Worm (Caenorhabditis elegans): ENCODE results near the gene F55G11.1.

Gene F55G11.1

DNA sequence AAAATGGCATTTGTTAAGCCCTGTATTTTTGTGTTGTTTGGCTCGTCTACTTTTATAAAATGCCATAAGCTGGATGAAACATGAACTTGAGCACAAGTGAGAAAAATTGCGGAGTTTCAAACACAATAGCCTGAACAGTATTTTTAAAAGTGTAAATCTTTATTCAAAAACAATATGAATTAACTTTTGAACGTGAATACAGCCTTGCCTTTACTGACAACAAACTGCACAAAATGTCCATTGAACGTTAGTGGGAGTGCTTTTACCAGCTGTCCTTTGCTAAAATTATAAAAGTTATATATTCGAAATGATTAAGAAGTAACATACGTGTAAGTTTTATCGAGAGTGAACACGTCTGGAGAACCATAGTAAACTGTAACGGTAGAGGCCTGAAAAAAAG lies 20.9 kb upstream of the F55G11.1 start:
- no peak for TF ChIP-seq nhr-12 (tag; optimal IDR thresholded peaks at IDR 0.05)
- no peak for TF ChIP-seq unc-30 (tag; optimal IDR thresholded peaks at IDR 0.05)
- TF ChIP-seq lir-3 (tag; optimal IDR thresholded peaks at IDR 0.05; ENCODE audit: poor library complexity) = no peak
- TF ChIP-seq C34B4.2 (tag; optimal IDR thresholded peaks at IDR 0.05) = no peak
- TF ChIP-seq sup-37 (GFP tag; optimal IDR thresholded peaks at IDR 0.05) = no peak
- no peak for TF ChIP-seq mdl-1 (tag; optimal IDR thresholded peaks at IDR 0.05)
- TF ChIP-seq zip-4 (GFP tag; optimal IDR thresholded peaks at IDR 0.05) = no peak
- TF ChIP-seq Y116A8C.19 (tag; optimal IDR thresholded peaks at IDR 0.05; ENCODE audit: borderline replicate concordance) = no peak
- no peak for TF ChIP-seq nhr-71 (tag; optimal IDR thresholded peaks at IDR 0.05)
- TF ChIP-seq ztf-4 (tag; optimal IDR thresholded peaks at IDR 0.05) = no peak
- no peak for TF ChIP-seq nhr-84 (tag; optimal IDR thresholded peaks at IDR 0.05)
- TF ChIP-seq egl-13 (tag; optimal IDR thresholded peaks at IDR 0.05) = no peak
- TF ChIP-seq C16A3.4 (tag; optimal IDR thresholded peaks at IDR 0.05) = no peak
- no peak for TF ChIP-seq pax-3 (tag; optimal IDR thresholded peaks at IDR 0.05)
- TF ChIP-seq unc-86 (tag; optimal IDR thresholded peaks at IDR 0.05) = no peak
- no peak for TF ChIP-seq pag-3 (tag; optimal IDR thresholded peaks at IDR 0.05; ENCODE audit: borderline replicate concordance, insufficient read depth)
- no peak for TF ChIP-seq efl-3 (GFP tag; optimal IDR thresholded peaks at IDR 0.05)
- no peak for TF ChIP-seq egl-27 (tag; optimal IDR thresholded peaks at IDR 0.05)
- TF ChIP-seq hlh-4 (tag; optimal IDR thresholded peaks at IDR 0.05) = no peak
- TF ChIP-seq isw-1 (GFP tag; IDR thresholded peaks at IDR 0.05) = no peak

DNA sequence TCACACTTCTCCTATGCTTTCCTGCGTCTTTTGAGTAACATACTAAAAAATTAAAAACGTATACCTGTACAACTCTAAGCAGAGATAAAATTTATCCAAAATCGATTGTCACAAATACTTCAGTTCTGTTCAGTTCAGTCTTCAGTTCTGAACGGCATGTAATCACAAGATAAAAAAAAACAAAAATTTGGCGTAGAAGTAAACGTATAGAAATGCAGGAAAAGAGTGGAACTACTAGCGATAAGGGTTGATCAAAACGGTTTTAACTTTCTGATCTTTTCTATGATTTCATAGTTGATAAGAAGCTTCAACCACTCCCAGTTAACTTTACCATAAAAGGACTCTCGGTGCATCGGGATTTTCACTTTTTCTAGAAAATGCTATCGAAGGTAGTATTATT lies 18.7 kb upstream of the F55G11.1 start, which contains the start of gene dod-22:
TSS of gene dod-22 (plus strand) at position 301 of the 400 bp plus-strand sequence.
- TF ChIP-seq lin-14 (GFP tag; optimal IDR thresholded peaks at IDR 0.05) (no peak), ceh-82 (tag; optimal IDR thresholded peaks at IDR 0.05) (no peak), sox-4 (tag; optimal IDR thresholded peaks at IDR 0.05) (no peak), vab-15 (tag; optimal IDR thresholded peaks at IDR 0.05) (no peak), mdl-1 (tag; optimal IDR thresholded peaks at IDR 0.05) (no peak), aly-2 (tag; optimal IDR thresholded peaks at IDR 0.05) (no peak), efl-3 (GFP tag; optimal IDR thresholded peaks at IDR 0.05) (no peak), unc-130 (tag; optimal IDR thresholded peaks at IDR 0.05) (no peak), egl-27 (tag; optimal IDR thresholded peaks at IDR 0.05) (no peak), nhr-12 (tag; optimal IDR thresholded peaks at IDR 0.05) (no peak), mep-1 (tag; optimal IDR thresholded peaks at IDR 0.05) (no peak), pag-3 (tag; optimal IDR thresholded peaks at IDR 0.05; ENCODE audit: borderline replicate concordance, insufficient read depth) (no peak), elt-3 (tag; optimal IDR thresholded peaks at IDR 0.05) (no peak), F16B12.6 (tag; optimal IDR thresholded peaks at IDR 0.05) (no peak), elt-2 (tag; optimal IDR thresholded peaks at IDR 0.05) (no peak), ztf-4 (tag; optimal IDR thresholded peaks at IDR 0.05) (no peak), mef-2 (tag; optimal IDR thresholded peaks at IDR 0.05) (no peak)

DNA sequence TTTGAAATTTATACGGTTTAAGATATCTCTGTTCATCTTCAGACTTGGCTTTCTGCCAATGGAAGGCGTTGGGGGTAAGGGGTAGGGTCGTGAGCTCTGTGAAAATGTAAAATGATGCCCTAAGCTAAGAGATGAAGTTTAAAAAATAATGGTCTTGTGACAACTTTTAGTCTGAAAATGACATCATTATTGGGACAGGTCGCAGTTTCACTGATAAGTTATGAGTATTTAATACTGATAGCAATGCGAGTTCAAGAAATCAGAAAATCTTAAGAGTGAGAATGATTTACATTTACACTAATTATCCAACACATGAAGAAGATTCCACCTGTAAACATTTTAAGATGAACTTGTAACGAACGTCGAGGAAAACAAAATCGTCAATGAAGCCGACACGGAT lies 18.3 kb upstream of the F55G11.1 start:
- TF ChIP-seq efl-1 (optimal IDR thresholded peaks at IDR 0.05) = no peak
- peak in 1 of 2 experiments; percentile 15 for TF ChIP-seq efl-1 (GFP tag; optimal IDR thresholded peaks at IDR 0.05 in 1 of 2)
- peak; percentile 74 for TF ChIP-seq elt-2 (tag; optimal IDR thresholded peaks at IDR 0.05)
- no peak for TF ChIP-seq ztf-11 (tag; optimal IDR thresholded peaks at IDR 0.05)

DNA sequence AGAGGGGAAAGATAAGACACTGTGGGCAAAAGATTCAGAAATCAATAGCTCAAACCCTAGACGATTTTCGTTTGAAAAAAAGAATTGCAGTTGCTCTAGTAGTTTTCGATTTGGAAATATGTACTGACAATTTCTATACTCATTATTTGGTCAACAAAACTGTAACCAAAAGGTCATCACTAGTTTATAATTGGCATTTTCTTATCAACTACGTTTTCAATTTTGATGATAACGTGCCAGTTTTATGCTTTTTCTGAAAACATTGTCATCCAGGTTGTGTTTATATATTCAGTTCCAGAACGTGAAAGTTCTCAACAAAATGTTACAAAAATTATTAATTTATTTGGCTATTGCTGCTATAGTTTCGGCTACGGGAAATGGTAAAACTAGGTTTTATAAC lies 16.2 kb upstream of the F55G11.1 start, which contains the start of gene F55G11.8:
TSS of gene F55G11.8 (plus strand) at position 245 of the 400 bp plus-strand sequence.
- TF ChIP-seq elt-2 (tag; optimal IDR thresholded peaks at IDR 0.05) = peak; percentile 65
- TF ChIP-seq dsc-1 (tag; optimal IDR thresholded peaks at IDR 0.05) = no peak

DNA sequence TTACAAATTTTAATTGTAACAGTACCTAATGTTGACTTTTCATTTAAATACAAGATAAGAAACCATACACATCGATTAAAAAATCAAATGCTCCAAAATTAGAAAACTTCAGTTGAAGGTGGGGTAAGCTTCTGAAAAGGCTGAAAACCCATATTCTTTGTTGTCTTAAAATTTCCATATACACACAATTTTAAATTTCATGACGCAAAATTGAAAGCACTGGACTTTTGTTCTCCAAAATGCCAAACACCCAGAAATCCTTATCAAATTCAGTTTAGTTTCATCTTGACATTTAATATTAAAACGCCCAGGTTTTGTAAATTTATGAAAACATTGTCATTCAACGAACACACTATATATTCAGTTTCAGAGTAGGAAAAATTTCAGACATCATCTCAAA lies 13.7 kb upstream of the F55G11.1 start, which contains the start of gene F55G11.7:
TSS of gene F55G11.7 (plus strand) at position 301 of the 400 bp plus-strand sequence.
- TF ChIP-seq efl-1 (optimal IDR thresholded peaks at IDR 0.05) (no peak), efl-1 (GFP tag; optimal IDR thresholded peaks at IDR 0.05 in 1 of 2) (peak in 1 of 2 experiments; percentile 56), ceh-88 (GFP tag; IDR thresholded peaks at IDR 0.05) (no peak)

All from whole organism, L1 larva.